Worm (Caenorhabditis elegans): ENCODE measurements around the gene C05G5.2.

DNA sequence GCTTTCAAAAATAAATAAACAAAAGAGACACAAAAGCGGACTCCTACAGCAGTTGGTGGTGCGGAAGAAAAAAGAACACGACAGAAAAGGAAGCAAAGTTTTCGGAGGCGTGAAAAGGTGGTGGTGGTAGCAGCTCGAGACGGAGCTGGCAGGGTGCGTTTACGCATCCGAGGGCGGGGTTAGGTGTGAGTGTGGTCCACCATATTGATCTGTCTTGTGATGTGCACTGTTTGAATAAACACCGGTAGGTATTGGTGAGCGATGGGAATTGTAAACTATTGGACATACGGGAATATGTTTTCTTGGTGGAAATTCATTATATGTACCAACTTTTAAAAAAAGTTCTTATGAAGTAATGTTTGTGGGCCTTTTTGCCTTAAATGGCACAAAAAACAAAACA lies 13.9 kb downstream of the C05G5.2 start, which contains the start of gene C05G5.5:
- TF ChIP-seq F37B4.10 (GFP tag; IDR thresholded peaks at IDR 0.05) = no peak
- TF ChIP-seq K11D2.4 (GFP tag; IDR thresholded peaks at IDR 0.05) = no peak
- no peak for TF ChIP-seq nhr-120 (GFP tag; IDR thresholded peaks at IDR 0.05)
- no peak for TF ChIP-seq snpc-1.3 (tag; optimal IDR thresholded peaks at IDR 0.05; ENCODE audit: insufficient read depth)
- TF ChIP-seq F33H1.4 (GFP tag; IDR thresholded peaks at IDR 0.05) = no peak
- no peak for TF ChIP-seq ekl-4 (GFP tag; IDR thresholded peaks at IDR 0.05)
- TF ChIP-seq pha-4 (tag; optimal IDR thresholded peaks at IDR 0.05) = no peak
- TF ChIP-seq ama-1 (optimal IDR thresholded peaks at IDR 0.05) = no peak
- no peak for TF ChIP-seq ama-1 (GFP tag; optimal IDR thresholded peaks at IDR 0.05)

Data from whole organism, young adult.